Fruit fly (Drosophila melanogaster) S2 (cell line): ENCODE results near the gene GMF.

Experiments
- CG8478 ChIP-seq: fragments of >200 bp; optimal IDR thresholded peaks from 2 replicates; lab custom pipeline; 2018
- CTCF ChIP-seq, 2 experiments: fragments of >200 bp; optimal IDR thresholded peaks; 2 replicates each; lab custom pipeline; 2018

dm6 chr2L:16255232-16256117 lies 47.3 kb downstream of the GMF start:
- no peak for TF ChIP-seq CG8478 (lab: Kevin White, UChicago)
- TF ChIP-seq CTCF (optimal IDR thresholded peaks at IDR 0.05; lab: Kevin White, UChicago): no peak
